Worm (Caenorhabditis elegans): ENCODE measurements around the gene C10A4.3.

Gene C10A4.3

DNA sequence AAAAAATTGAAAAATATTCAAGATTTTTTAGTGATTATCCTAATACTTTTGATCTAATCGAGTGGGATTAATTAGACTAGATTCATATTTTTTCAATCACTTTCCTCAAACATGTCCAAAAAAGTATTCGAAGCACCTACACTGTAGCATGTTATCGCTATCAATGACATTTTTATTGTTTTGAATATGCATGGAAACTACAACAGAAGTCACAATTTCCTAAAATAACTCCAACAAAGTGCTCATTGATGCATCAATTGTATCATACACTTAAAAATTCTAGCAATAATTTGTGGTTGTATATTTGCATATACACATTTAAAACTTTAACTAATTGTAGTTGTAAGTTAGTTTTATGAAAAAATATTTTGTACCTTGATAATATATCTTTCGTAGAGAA lies 34.6 kb downstream of the C10A4.3 start:
- TF ChIP-seq efl-1 (optimal IDR thresholded peaks at IDR 0.05): no peak
- TF ChIP-seq efl-1 (GFP tag; optimal IDR thresholded peaks at IDR 0.05 in 1 of 2): no peak
- no peak for TF ChIP-seq nhr-85 (tag)
- no peak for TF ChIP-seq mef-2 (tag; optimal IDR thresholded peaks at IDR 0.05)
- TF ChIP-seq fos-1 (tag; optimal IDR thresholded peaks at IDR 0.05): no peak
- TF ChIP-seq ceh-90 (tag; optimal IDR thresholded peaks at IDR 0.05): no peak

DNA sequence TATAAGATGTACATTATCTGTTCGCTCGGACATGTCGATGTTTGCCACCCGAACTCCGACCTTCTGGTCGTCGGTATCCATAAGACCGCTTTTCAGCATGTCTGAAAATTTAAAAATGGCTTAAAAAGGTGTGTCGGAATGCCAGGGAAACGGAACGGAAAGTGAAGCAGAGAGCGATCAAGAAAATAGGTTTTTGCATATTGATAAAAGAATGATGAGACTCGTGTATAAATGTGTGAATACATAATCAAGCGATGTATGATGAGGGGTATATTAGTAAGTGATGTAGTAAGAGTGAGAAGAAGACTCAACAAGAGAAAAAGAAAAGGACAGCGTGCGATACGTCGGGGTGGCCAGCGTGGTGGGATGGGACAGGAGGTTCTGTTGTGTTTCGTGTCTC lies 37.0 kb downstream of the C10A4.3 start, which contains the start of gene acl-12:
TSS of gene acl-12 (minus strand) at position 101 of the 400 bp plus-strand sequence.
- TF ChIP-seq nhr-47 (tag; optimal IDR thresholded peaks at IDR 0.05): no peak
- no peak for TF ChIP-seq ces-1 (GFP tag; optimal IDR thresholded peaks at IDR 0.05)
- TF ChIP-seq nhr-237 (tag; optimal IDR thresholded peaks at IDR 0.05): no peak
- TF ChIP-seq unc-86 (tag; optimal IDR thresholded peaks at IDR 0.05): no peak
- peak; percentile 28 for TF ChIP-seq snu-23 (GFP tag; optimal IDR thresholded peaks at IDR 0.05)
- TF ChIP-seq mep-1 (tag; optimal IDR thresholded peaks at IDR 0.05): peak; percentile 1
- no peak for TF ChIP-seq nhr-85 (tag)
- peak; percentile 32 for TF ChIP-seq rnt-1 (tag; optimal IDR thresholded peaks at IDR 0.05)
- TF ChIP-seq lin-14 (GFP tag; optimal IDR thresholded peaks at IDR 0.05): peak; percentile 46

DNA sequence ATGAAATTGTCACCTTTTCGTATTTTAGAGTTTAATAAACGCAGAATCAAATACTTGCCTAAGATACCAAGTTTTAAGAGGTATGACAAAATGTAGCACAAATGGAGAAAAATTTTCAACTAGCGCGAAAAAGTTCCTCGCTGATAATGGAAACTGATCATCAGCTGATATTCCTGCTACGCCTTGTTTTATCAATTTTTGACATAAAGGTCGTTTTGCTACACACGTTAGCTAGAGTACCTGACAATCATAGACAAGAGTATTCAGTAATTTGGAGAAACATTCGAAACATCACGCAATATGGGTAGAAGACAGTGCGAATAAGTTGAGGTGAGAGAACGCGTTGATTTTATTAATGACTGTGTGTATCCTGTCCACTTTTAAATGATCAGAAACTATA lies 40.2 kb downstream of the C10A4.3 start:
- no peak for TF ChIP-seq nhr-90 (tag; optimal IDR thresholded peaks at IDR 0.05; ENCODE audit: poor library complexity)
- no peak for TF ChIP-seq C04F5.9 (tag; optimal IDR thresholded peaks at IDR 0.05)
- TF ChIP-seq elt-2 (tag; optimal IDR thresholded peaks at IDR 0.05): peak; percentile 51

DNA sequence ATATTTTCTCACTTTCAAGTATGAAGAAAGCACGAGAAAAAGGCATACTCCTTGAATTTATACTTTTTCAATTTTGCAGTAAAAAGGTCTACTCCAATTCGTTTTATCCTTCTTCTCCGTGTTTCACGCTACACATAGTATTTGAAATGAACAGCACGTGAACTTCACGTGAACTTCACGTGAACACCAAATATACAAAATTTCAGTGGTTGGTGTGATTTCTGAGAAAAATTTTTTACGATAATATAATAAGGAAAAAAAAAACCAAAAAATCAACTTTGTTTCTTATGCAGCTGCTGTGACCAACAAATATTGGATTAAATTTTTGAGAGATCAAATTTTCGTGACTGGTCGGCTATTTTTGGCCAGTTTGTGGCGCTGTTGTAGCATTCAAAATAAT lies 41.0 kb downstream of the C10A4.3 start:
- TF ChIP-seq nhr-47 (tag; optimal IDR thresholded peaks at IDR 0.05) (peak; percentile 61), lsy-2 (tag; optimal IDR thresholded peaks at IDR 0.05) (peak in 1 of 2 experiments; percentile 7), fkh-8 (tag; optimal IDR thresholded peaks at IDR 0.05) (peak; percentile 58), nhr-71 (tag; optimal IDR thresholded peaks at IDR 0.05) (peak; percentile 54), Y116A8C.19 (tag; optimal IDR thresholded peaks at IDR 0.05; ENCODE audit: borderline replicate concordance) (no peak), efl-1 (optimal IDR thresholded peaks at IDR 0.05) (no peak), efl-1 (GFP tag; optimal IDR thresholded peaks at IDR 0.05 in 1 of 2) (no peak), lin-14 (GFP tag; optimal IDR thresholded peaks at IDR 0.05) (peak; percentile 11), nhr-20 (tag; optimal IDR thresholded peaks at IDR 0.05) (peak; percentile 27), ceh-82 (tag; optimal IDR thresholded peaks at IDR 0.05) (no peak)

DNA sequence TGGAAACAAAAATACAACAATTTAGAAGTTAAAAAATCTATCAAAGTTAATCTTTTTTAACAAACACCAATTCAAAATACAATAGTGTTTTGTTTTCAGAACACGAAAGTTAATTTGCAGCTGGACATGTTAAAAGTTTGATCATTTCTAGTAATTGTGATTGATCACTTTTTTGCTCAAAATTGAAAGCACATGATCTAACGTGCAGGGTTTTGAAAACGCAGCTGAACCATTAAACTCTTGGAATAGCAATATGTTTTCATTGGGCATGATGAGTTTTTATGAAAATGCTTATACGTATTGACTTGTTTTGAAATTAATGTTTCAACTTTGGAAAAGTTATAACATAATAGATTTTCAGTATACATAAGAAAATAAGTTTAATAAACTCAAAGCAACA lies 41.8 kb downstream of the C10A4.3 start:
- TF ChIP-seq hlh-4 (tag; optimal IDR thresholded peaks at IDR 0.05) (peak; percentile 96), nhr-12 (tag; optimal IDR thresholded peaks at IDR 0.05) (no peak), nhr-71 (tag; optimal IDR thresholded peaks at IDR 0.05) (peak; percentile 47), dsc-1 (tag; optimal IDR thresholded peaks at IDR 0.05) (peak; percentile 90), fkh-8 (tag; optimal IDR thresholded peaks at IDR 0.05) (peak; percentile 36), nhr-77 (tag; optimal IDR thresholded peaks at IDR 0.05) (no peak), fkh-4 (tag; optimal IDR thresholded peaks at IDR 0.05; ENCODE audit: borderline replicate concordance) (peak; percentile 76)

DNA sequence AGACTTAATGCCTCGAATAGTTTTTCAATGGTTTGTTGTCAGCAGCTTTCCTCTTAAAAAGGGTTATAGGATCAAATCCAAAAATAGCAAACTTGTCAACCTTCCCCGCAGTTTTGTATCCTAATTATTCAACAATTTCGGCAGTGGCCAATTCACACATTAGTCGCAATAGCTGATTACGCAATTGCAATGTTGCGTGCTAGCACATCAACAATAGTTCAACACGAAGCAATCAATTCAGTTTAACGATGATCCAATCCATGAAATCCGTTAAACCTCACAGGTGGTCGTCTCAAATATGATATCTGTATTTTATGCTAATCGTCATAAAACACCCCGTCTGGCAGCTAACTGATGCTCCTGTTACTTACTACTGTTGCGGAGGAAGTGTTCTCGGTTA lies 47.1 kb downstream of the C10A4.3 start:
- TF ChIP-seq nhr-11 (tag; optimal IDR thresholded peaks at IDR 0.05) (no peak), alr-1 (tag; optimal IDR thresholded peaks at IDR 0.05; ENCODE audit: borderline replicate concordance) (no peak), dsc-1 (tag; optimal IDR thresholded peaks at IDR 0.05) (no peak), nhr-47 (tag; optimal IDR thresholded peaks at IDR 0.05) (no peak)

DNA sequence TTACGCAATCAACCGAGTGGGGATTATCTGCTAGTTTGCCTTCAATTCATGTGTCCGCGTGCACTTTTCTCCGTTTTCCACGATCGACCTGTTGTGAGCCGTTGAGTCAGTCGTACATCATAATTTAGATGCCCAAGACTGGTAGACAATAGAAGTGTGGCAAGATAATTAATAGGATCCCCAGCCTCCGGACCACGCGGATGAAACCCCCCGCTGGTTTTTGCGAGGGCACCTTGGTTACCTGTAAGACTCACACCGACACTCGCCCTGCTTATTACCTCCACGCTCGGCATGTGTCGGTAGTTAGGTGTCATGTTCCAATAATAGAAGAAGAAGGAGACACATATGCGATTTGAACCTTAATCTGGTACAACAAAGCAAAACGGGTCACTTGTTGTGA lies 50.5 kb downstream of the C10A4.3 start:
- TF ChIP-seq dsc-1 (tag; optimal IDR thresholded peaks at IDR 0.05) (peak; percentile 15), nhr-84 (tag; optimal IDR thresholded peaks at IDR 0.05) (no peak)

All from whole organism, L1 larva.